Worm (Caenorhabditis elegans): ENCODE results near the gene T02H6.1.

The T02H6.1 gene

ce11 chrII:709081-709480 is at the start of gene T02H6.1:
Gene T02H6.1, plus strand, starts transcription at chrII:709381.
- no peak for TF ChIP-seq Y95B8A.8 (GFP tag; IDR thresholded peaks at IDR 0.05)
- TF ChIP-seq C17E4.6 (GFP tag; IDR thresholded peaks at IDR 0.05): no peak
- no peak for TF ChIP-seq mes-4 (tag; optimal IDR thresholded peaks at IDR 0.05)
- no peak for TF ChIP-seq dpl-1 (GFP tag; optimal IDR thresholded peaks at IDR 0.05)
- no peak for TF ChIP-seq hsf-1 (GFP tag; IDR thresholded peaks at IDR 0.05)
- no peak for TF ChIP-seq tbx-9 (tag; optimal IDR thresholded peaks at IDR 0.05; ENCODE audit: borderline replicate concordance)
- no peak for TF ChIP-seq ceh-27 (GFP tag; optimal IDR thresholded peaks at IDR 0.05)
- no peak for TF ChIP-seq ztf-28 (GFP tag; IDR thresholded peaks at IDR 0.05)
- no peak for TF ChIP-seq ztf-22 (GFP tag; optimal IDR thresholded peaks at IDR 0.05)
- no peak for TF ChIP-seq lin-54 (GFP tag; optimal IDR thresholded peaks at IDR 0.05)
- TF ChIP-seq fkh-3 (tag; optimal IDR thresholded peaks at IDR 0.05): no peak
- TF ChIP-seq C06A6.2 (GFP tag; conservative IDR thresholded peaks at IDR 0.05): no peak
- no peak for TF ChIP-seq xnd-1 (tag; optimal IDR thresholded peaks at IDR 0.05)

- TF ChIP-seq ceh-100 (GFP tag; IDR thresholded peaks at IDR 0.05) (no peak), ztf-18 (tag; optimal IDR thresholded peaks at IDR 0.05) (no peak), lsy-27 (tag; optimal IDR thresholded peaks at IDR 0.05; ENCODE audit: borderline replicate concordance, insufficient read depth) (no peak), C06A6.2 (GFP tag; conservative IDR thresholded peaks at IDR 0.05) (no peak), tbx-9 (tag; optimal IDR thresholded peaks at IDR 0.05; ENCODE audit: borderline replicate concordance) (no peak), gei-17 (GFP tag; optimal IDR thresholded peaks at IDR 0.05) (no peak), dox-1 (GFP tag; IDR thresholded peaks at IDR 0.05) (no peak), let-607 (tag; optimal IDR thresholded peaks at IDR 0.05) (no peak), ztf-25 (GFP tag; IDR thresholded peaks at IDR 0.05) (no peak), ama-1 (optimal IDR thresholded peaks at IDR 0.05) (no peak), ama-1 (GFP tag; optimal IDR thresholded peaks at IDR 0.05) (no peak), Y79H2A.3 (GFP tag; conservative IDR thresholded peaks at IDR 0.05) (no peak), Y95B8A.8 (GFP tag; IDR thresholded peaks at IDR 0.05) (no peak), rcor-1 (GFP tag; IDR thresholded peaks at IDR 0.05) (no peak), madf-6 (GFP tag; IDR thresholded peaks at IDR 0.05) (no peak)
These were observed 47.5 kb upstream of the T02H6.1 start, which contains the start of gene sri-45 for ce11 chrII:661696-662095. Gene sri-45, minus strand, starts transcription at chrII:661796.

ce11 chrII:667864-668263 is 41.3 kb upstream of the T02H6.1 start:
- TF ChIP-seq lsy-27 (tag; optimal IDR thresholded peaks at IDR 0.05; ENCODE audit: borderline replicate concordance, insufficient read depth): no peak
- no peak for TF ChIP-seq F10E7.11 (tag; optimal IDR thresholded peaks at IDR 0.05)
- no peak for TF ChIP-seq rpc-1 (optimal IDR thresholded peaks at IDR 0.05)
- TF ChIP-seq rpc-1 (tag; optimal IDR thresholded peaks at IDR 0.05): no peak
- TF ChIP-seq lin-35 (GFP tag; optimal IDR thresholded peaks at IDR 0.05): no peak
- no peak for TF ChIP-seq tbp1 (GFP tag; optimal IDR thresholded peaks at IDR 0.05)
- TF ChIP-seq ztf-3 (GFP tag; optimal IDR thresholded peaks at IDR 0.05): no peak
- no peak for TF ChIP-seq nhr-120 (GFP tag; IDR thresholded peaks at IDR 0.05)
- TF ChIP-seq hlh-26 (GFP tag; conservative IDR thresholded peaks at IDR 0.05): no peak

- TF ChIP-seq B0336.3 (GFP tag; IDR thresholded peaks at IDR 0.05) (no peak), dpl-1 (GFP tag; optimal IDR thresholded peaks at IDR 0.05) (no peak), F33H1.4 (GFP tag; IDR thresholded peaks at IDR 0.05) (no peak)
These were observed 38.2 kb upstream of the T02H6.1 start, which contains the start of gene sri-46 for ce11 chrII:671025-671424. Gene sri-46, minus strand, starts transcription at chrII:671125.
